Fruit fly (Drosophila melanogaster): ENCODE results near the gene Mer.

Mer gene

DNA sequence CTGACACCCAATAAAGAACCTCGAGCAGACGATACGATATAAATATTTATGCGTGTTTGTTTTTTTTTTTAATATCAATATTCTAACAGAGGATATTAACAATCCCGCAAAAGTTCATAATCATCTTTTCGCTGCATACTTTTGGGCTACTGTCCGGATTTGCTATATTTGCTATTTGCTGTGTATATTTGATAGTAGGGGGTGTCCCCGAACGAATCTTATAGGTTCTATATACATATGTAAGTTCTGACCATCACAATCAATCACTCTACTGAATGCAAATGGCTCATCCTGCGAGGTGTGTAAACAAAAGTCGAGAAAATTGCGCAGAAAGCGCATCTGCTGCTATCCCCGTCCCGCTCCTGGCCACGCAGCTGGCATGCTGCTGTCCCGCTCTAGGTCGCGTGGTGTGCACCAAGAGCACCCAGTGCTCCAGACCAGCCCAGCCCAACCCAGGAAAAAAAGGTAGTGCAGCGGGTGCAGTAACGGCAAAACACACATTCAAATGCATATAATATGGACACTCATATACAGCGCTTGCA lies 52.5 kb downstream of the Mer start:
- TF ChIP-seq CG32121 (GFP tag; IDR thresholded peaks at IDR 0.05) (no peak), CG4496 (GFP tag; IDR thresholded peaks at IDR 0.05) (peak; percentile 31; the same call in 1 of the 3 replicates)
